Worm (Caenorhabditis elegans): ENCODE measurements around the gene vps-39.

Gene vps-39

DNA sequence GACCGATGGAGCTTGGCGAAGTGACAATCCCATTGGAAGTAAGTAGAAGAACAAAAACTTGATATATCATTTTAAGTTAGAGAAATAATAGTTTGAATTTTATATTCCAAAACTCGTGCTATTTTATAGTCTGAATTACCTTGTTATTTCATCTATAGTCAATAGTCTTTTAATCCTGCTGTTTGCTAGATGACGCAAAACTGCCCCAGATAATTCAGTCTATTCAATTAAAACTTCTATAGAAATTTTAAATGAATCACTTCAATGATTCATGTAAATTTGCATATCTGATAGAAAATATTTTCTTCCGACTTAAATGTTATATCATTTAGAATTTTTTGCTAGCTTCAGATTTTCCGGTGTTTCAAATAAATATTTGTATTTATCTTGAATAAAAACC lies 15.1 kb downstream of the vps-39 start, which contains the start of gene T08G5.15:
Gene T08G5.15, minus strand, starts transcription at position 101 of the 400 bp plus-strand sequence.
- TF ChIP-seq aly-2 (tag; optimal IDR thresholded peaks at IDR 0.05) (no peak), aha-1 (tag) (peak; percentile 7)

DNA sequence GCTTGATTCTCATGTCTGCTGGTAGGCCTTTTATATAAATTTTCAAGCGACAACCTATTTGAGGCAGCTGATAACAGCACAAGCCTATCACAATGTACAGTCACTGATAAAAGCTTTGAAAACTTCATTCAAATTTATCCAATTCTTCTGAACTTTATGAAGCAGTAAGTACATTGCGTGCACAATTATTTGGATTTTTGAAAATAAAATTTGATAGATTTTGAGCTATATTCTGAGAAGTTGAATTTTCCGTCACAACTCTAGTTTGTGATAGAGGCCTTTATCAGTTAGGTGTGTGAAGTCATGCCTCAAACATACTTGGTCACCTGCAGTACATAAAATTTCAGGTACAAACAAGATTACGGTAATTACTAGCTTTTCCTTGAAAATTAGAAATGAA lies 19.5 kb downstream of the vps-39 start, which contains the start of the genes mtl-2 and T08G5.1:
Gene mtl-2, minus strand, starts transcription at position 34 of the 400 bp plus-strand sequence.
Gene T08G5.1, plus strand, starts transcription at position 127 of the 400 bp plus-strand sequence.
- TF ChIP-seq hlh-11 (tag; optimal IDR thresholded peaks at IDR 0.05) (peak; percentile 44), pqm-1 (tag; optimal IDR thresholded peaks at IDR 0.05) (peak; percentile 60), mep-1 (tag; optimal IDR thresholded peaks at IDR 0.05) (no peak), nhr-28 (tag; optimal IDR thresholded peaks at IDR 0.05) (peak; percentile 69), dve-1 (tag; optimal IDR thresholded peaks at IDR 0.05; ENCODE audit: insufficient read depth) (no peak)

DNA sequence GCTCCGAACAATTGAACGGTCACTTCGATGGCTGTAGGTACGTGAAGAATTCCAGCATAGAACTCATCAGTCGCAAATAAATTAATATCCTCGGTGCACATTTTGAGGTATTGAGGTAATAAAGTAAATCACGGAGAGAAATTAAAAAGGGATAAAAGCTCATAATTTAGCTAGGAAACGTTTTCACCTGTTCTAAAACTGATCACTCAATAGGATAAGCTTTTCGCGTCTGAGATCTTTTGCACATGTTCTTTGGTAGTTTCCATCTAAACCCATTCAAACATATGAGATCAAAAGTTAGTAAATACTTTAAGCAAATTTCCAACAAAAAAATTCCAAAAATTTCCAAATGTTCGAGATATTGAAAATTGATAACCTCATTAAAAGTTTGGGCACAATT lies 20.7 kb downstream of the vps-39 start, which contains the start of gene srh-308:
Gene srh-308, minus strand, starts transcription at position 101 of the 400 bp plus-strand sequence.
- TF ChIP-seq php-3 (GFP tag; IDR thresholded peaks at IDR 0.05) (no peak), unc-62 (GFP tag; optimal IDR thresholded peaks at IDR 0.05 in 1 of 2) (no peak), unc-62 (tag; optimal IDR thresholded peaks at IDR 0.05) (no peak), madf-9 (GFP tag; conservative IDR thresholded peaks at IDR 0.05) (no peak), zip-2 (tag; optimal IDR thresholded peaks at IDR 0.05) (no peak)

DNA sequence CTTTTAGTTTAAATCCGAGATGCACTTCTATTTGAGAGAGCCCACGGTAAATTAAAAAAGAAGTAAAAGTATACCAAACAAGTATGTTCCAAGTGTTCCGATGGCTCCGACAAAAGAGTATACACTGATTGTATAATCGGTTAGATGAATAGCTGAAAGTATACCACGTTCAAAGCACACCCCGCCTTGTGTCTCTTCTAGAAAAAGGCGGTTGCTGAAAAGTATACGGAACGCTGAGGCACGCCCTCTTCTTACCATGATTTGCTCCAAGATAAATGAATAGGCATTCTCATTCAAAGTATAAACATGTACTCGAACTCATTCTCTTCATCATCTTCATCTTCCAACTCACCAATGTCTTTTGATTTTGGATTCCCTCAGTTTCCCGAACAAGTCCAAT lies 23.8 kb downstream of the vps-39 start, which contains the start of gene end-3:
Gene end-3, plus strand, starts transcription at position 301 of the 400 bp plus-strand sequence.
- TF ChIP-seq mdt-29 (GFP tag; IDR thresholded peaks at IDR 0.05): no peak
- TF ChIP-seq Y48G9A.11 (GFP tag; IDR thresholded peaks at IDR 0.05): no peak
- TF ChIP-seq T20F7.1 (GFP tag; optimal IDR thresholded peaks at IDR 0.05): no peak
- no peak for TF ChIP-seq nhr-11 (tag; optimal IDR thresholded peaks at IDR 0.05)
- no peak for TF ChIP-seq ctbp-1 (GFP tag; IDR thresholded peaks at IDR 0.05)
- no peak for TF ChIP-seq mdl-1 (tag; optimal IDR thresholded peaks at IDR 0.05)
- TF ChIP-seq pqm-1 (tag; optimal IDR thresholded peaks at IDR 0.05): no peak
- no peak for TF ChIP-seq lin-1 (GFP tag; IDR thresholded peaks at IDR 0.05)
- no peak for TF ChIP-seq madf-5 (GFP tag; IDR thresholded peaks at IDR 0.05)
- TF ChIP-seq R02D3.7 (tag; optimal IDR thresholded peaks at IDR 0.05): no peak
- TF ChIP-seq nhr-10 (tag; optimal IDR thresholded peaks at IDR 0.05): no peak
- no peak for TF ChIP-seq mxl-3 (GFP tag; optimal IDR thresholded peaks at IDR 0.05)
- no peak for TF ChIP-seq nhr-6 (tag; optimal IDR thresholded peaks at IDR 0.05)
- no peak for TF ChIP-seq saeg-2 (GFP tag; IDR thresholded peaks at IDR 0.05)
- TF ChIP-seq tra-1 (GFP tag; IDR thresholded peaks at IDR 0.05): no peak
- no peak for TF ChIP-seq dmd-6 (GFP tag; IDR thresholded peaks at IDR 0.05)
- TF ChIP-seq dmd-8 (GFP tag; IDR thresholded peaks at IDR 0.05): no peak
- TF ChIP-seq lir-3 (tag; optimal IDR thresholded peaks at IDR 0.05): no peak
- TF ChIP-seq zip-2 (tag; optimal IDR thresholded peaks at IDR 0.05): no peak
- no peak for TF ChIP-seq hlh-30 (tag; optimal IDR thresholded peaks at IDR 0.05; ENCODE audit: insufficient read depth)

DNA sequence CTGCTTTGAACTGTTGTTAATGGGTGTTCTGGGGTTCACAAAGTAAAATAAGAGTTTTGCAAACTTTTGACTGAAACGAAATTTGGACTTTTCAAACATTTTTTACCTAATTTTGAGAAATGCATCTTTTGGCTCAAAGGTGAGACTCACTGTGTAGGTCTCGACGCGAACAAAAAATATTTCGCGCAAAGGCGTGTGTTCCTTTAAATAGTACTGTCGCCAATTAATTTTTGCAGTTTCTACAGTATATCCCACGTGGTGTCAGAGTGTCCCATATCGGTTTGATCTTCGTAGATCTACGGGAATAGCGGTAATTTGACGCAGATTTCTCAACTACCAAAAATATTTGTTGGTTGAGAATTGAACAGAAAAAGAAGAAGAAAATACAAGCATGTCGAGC lies 24.5 kb downstream of the vps-39 start:
- TF ChIP-seq egl-43 (GFP tag; IDR thresholded peaks at IDR 0.05) (no peak), ztf-7 (tag; optimal IDR thresholded peaks at IDR 0.05) (peak; percentile 11), ceh-20 (GFP tag; IDR thresholded peaks at IDR 0.05) (0 out of 2 replicates have a peak, but pooled peaks have one; percentile 40), zfp-3 (GFP tag; conservative IDR thresholded peaks at IDR 0.05) (peak; percentile 45; the same call in 1 of the 2 replicates)

Data from whole organism, L4 larva.